Fruit fly (Drosophila melanogaster) whole organism, prepupa: ENCODE measurements around the gene CG43673.

Experiments
- Blimp-1 ChIP-seq: fragments of 200-800 bp; sonication (Bioruptor generic); optimal IDR thresholded peaks from 3 replicates; lab custom pipeline; 2017; ENCODE audit warnings: missing biosample characterization, missing genetic modification characterization, mild to moderate bottlenecking, moderate library complexity, missing genetic modification reagents
- CG10631 ChIP-seq: fragments of 200-800 bp; sonication (Bioruptor generic); optimal IDR thresholded peaks from 2 replicates; lab custom pipeline; 2016; ENCODE audit warnings: missing biosample characterization, missing genetic modification characterization
- CG10669 ChIP-seq: fragments of 200-800 bp; sonication (Bioruptor generic); optimal IDR thresholded peaks from 3 replicates; lab custom pipeline; 2018; ENCODE audit warnings: missing biosample characterization, mild to moderate bottlenecking, missing genetic modification characterization, moderate library complexity
- CG11294 ChIP-seq: fragments of 200-800 bp; sonication (Bioruptor generic); IDR thresholded peaks from 2 replicates; pipeline ENCODE4 v1.3.6; 2022; ENCODE audit warnings: missing biosample characterization, missing genetic modification characterization
- CG11902 ChIP-seq: fragments of 200-800 bp; sonication (Bioruptor generic); optimal IDR thresholded peaks from 3 replicates; lab custom pipeline; 2016; ENCODE audit warnings: missing biosample characterization, missing genetic modification characterization
- CG1621 ChIP-seq: fragments of 200-800 bp; sonication (Bioruptor generic); optimal IDR thresholded peaks from 3 replicates; lab custom pipeline; 2018; ENCODE audit warnings: missing biosample characterization, mild to moderate bottlenecking, missing genetic modification characterization
- CG16779 ChIP-seq: fragments of 200-800 bp; sonication (Bioruptor generic); optimal IDR thresholded peaks from 3 replicates; lab custom pipeline; 2017; ENCODE audit warnings: missing biosample characterization, mild to moderate bottlenecking, missing genetic modification characterization
- CG3032 ChIP-seq: fragments of 200-800 bp; optimal IDR thresholded peaks from 2 replicates; lab custom pipeline; 2019; ENCODE audit warnings: missing biosample characterization, mild to moderate bottlenecking, missing genetic modification characterization, moderate library complexity
- CG31627 ChIP-seq: fragments of 200-800 bp; sonication (Bioruptor generic); optimal IDR thresholded peaks from 3 replicates; lab custom pipeline; 2016; ENCODE audit warnings: missing biosample characterization, missing genetic modification characterization
- CG32006 ChIP-seq: fragments of 200-800 bp; sonication (Bioruptor generic); optimal IDR thresholded peaks from 3 replicates; lab custom pipeline; 2017; ENCODE audit warnings: missing biosample characterization, mild to moderate bottlenecking, missing genetic modification characterization
- CG34406 ChIP-seq: fragments of 200-800 bp; sonication (Bioruptor generic); optimal IDR thresholded peaks from 3 replicates; lab custom pipeline; 2016; ENCODE audit warnings: missing biosample characterization, missing genetic modification characterization
- CG3919 ChIP-seq: fragments of 200-800 bp; sonication (Bioruptor generic); optimal IDR thresholded peaks from 3 replicates; lab custom pipeline; 2016; ENCODE audit warnings: missing biosample characterization, missing genetic modification characterization
- CG4318 ChIP-seq: fragments of 200-800 bp; sonication (Bioruptor generic); optimal IDR thresholded peaks from 3 replicates; lab custom pipeline; 2017; ENCODE audit warnings: missing biosample characterization, mild to moderate bottlenecking, missing genetic modification characterization
- CG6163 ChIP-seq: fragments of 200-800 bp; sonication (Bioruptor generic); IDR thresholded peaks from 3 replicates; pipeline ENCODE4 v1.3.6; 2022; ENCODE audit warnings: missing biosample characterization, missing genetic modification characterization
- CG6792 ChIP-seq: fragments of 200-800 bp; sonication (Bioruptor generic); optimal IDR thresholded peaks from 3 replicates; lab custom pipeline; 2016; ENCODE audit warnings: missing biosample characterization, missing genetic modification characterization
- CG6808 ChIP-seq: fragments of 200-800 bp; sonication (Bioruptor generic); optimal IDR thresholded peaks from 3 replicates; lab custom pipeline; 2017; ENCODE audit warnings: missing biosample characterization, missing genetic modification characterization, mild to moderate bottlenecking, moderate library complexity, missing genetic modification reagents
- CG6854 ChIP-seq: fragments of 200-800 bp; sonication (Bioruptor generic); optimal IDR thresholded peaks from 2 replicates; lab custom pipeline; 2017; ENCODE audit warnings: missing biosample characterization, mild to moderate bottlenecking, missing genetic modification characterization
- CG7368 ChIP-seq: fragments of 200-800 bp; sonication (Bioruptor generic); optimal IDR thresholded peaks from 3 replicates; lab custom pipeline; 2016; ENCODE audit warnings: missing biosample characterization, missing genetic modification characterization
- CG8119 ChIP-seq: fragments of 200-800 bp; sonication (Bioruptor generic); IDR thresholded peaks from 3 replicates; pipeline ENCODE4 v1.3.6; 2022; ENCODE audit warnings: missing biosample characterization, missing genetic modification characterization
- CG8319 ChIP-seq: fragments of 200-800 bp; sonication (Bioruptor generic); optimal IDR thresholded peaks from 3 replicates; lab custom pipeline; 2016; ENCODE audit warnings: missing biosample characterization, missing genetic modification characterization
- CG9139 ChIP-seq: fragments of 200-800 bp; sonication (Bioruptor generic); optimal IDR thresholded peaks from 3 replicates; lab custom pipeline; 2017; ENCODE audit warnings: missing biosample characterization, mild to moderate bottlenecking, missing genetic modification characterization
- Eip75B ChIP-seq: fragments of 200-800 bp; sonication (Bioruptor generic); optimal IDR thresholded peaks from 3 replicates; lab custom pipeline; 2016; ENCODE audit warnings: missing biosample characterization, missing genetic modification characterization
- Eip78C ChIP-seq: fragments of 200-800 bp; sonication (Bioruptor generic); peaks from one replicate; lab custom pipeline; 2016; ENCODE audit warnings: missing biosample characterization, missing genetic modification characterization
- Ets21C ChIP-seq: fragments of 200-800 bp; sonication (Bioruptor generic); optimal IDR thresholded peaks from 3 replicates; lab custom pipeline; 2016; ENCODE audit warnings: missing biosample characterization, missing genetic modification characterization
- Gug ChIP-seq: fragments of 200-800 bp; sonication (Bioruptor generic); IDR thresholded peaks from 2 replicates; pipeline ENCODE4 v1.3.6; 2022; ENCODE audit warnings: missing biosample characterization, missing genetic modification characterization
- Met ChIP-seq: fragments of 200-800 bp; sonication (Bioruptor generic); optimal IDR thresholded peaks from 3 replicates; lab custom pipeline; 2016; ENCODE audit warnings: missing biosample characterization, missing genetic modification characterization
- OdsH ChIP-seq: fragments of 200-800 bp; sonication (Bioruptor generic); optimal IDR thresholded peaks from 3 replicates; lab custom pipeline; 2016; ENCODE audit warnings: missing biosample characterization, missing genetic modification characterization
- Smox ChIP-seq: fragments of 200-800 bp; sonication (Bioruptor generic); optimal IDR thresholded peaks from 3 replicates; lab custom pipeline; 2016; ENCODE audit warnings: missing biosample characterization, missing genetic modification characterization
- Sox102F ChIP-seq: fragments of 200-800 bp; sonication (Bioruptor generic); optimal IDR thresholded peaks from 2 replicates; lab custom pipeline; 2016; ENCODE audit warnings: missing biosample characterization, mild to moderate bottlenecking, missing genetic modification characterization
- Sox14 ChIP-seq: fragments of 200-800 bp; sonication (Bioruptor generic); optimal IDR thresholded peaks from 3 replicates; lab custom pipeline; 2016; ENCODE audit warnings: missing biosample characterization, missing genetic modification characterization
- Sox15 ChIP-seq: fragments of 200-800 bp; sonication (Bioruptor generic); optimal IDR thresholded peaks from 3 replicates; lab custom pipeline; 2016; ENCODE audit warnings: missing biosample characterization, missing genetic modification characterization
- achi ChIP-seq: fragments of 200-800 bp; sonication (Bioruptor generic); optimal IDR thresholded peaks from 3 replicates; lab custom pipeline; 2016; ENCODE audit warnings: missing biosample characterization, missing genetic modification characterization
- acj6 ChIP-seq: fragments of 200-800 bp; sonication (Bioruptor generic); optimal IDR thresholded peaks from 3 replicates; lab custom pipeline; 2016; ENCODE audit warnings: missing biosample characterization, missing genetic modification characterization
- cyc ChIP-seq: fragments of 200-800 bp; sonication (Bioruptor generic); optimal IDR thresholded peaks from 3 replicates; lab custom pipeline; 2016; ENCODE audit warnings: missing biosample characterization, missing genetic modification characterization
- dsx ChIP-seq: fragments of 200-800 bp; optimal IDR thresholded peaks from 3 replicates; lab custom pipeline; 2019; ENCODE audit warnings: missing biosample characterization, mild to moderate bottlenecking, missing genetic modification characterization, moderate library complexity; ENCODE audit not compliant: poor library complexity, severe bottlenecking
- eg ChIP-seq: fragments of 200-800 bp; sonication (Bioruptor generic); IDR thresholded peaks from 3 replicates; pipeline ENCODE4 v1.3.6; 2022; ENCODE audit warnings: missing biosample characterization, missing genetic modification characterization
- esn ChIP-seq: fragments of 200-800 bp; sonication (Bioruptor generic); optimal IDR thresholded peaks from 2 replicates; lab custom pipeline; 2016; ENCODE audit warnings: missing biosample characterization, mild to moderate bottlenecking, missing genetic modification characterization, moderate library complexity
- fd85E ChIP-seq: fragments of 200-800 bp; sonication (Bioruptor generic); optimal IDR thresholded peaks from 3 replicates; lab custom pipeline; 2016; ENCODE audit warnings: missing biosample characterization, missing genetic modification characterization
- fkh ChIP-seq: fragments of 200-800 bp; sonication (Bioruptor generic); optimal IDR thresholded peaks from 3 replicates; lab custom pipeline; 2017; ENCODE audit warnings: missing biosample characterization, mild to moderate bottlenecking, missing genetic modification characterization, moderate library complexity
- lz ChIP-seq: fragments of 200-800 bp; sonication (Bioruptor generic); optimal IDR thresholded peaks from 3 replicates; lab custom pipeline; 2016; ENCODE audit warnings: missing biosample characterization, missing genetic modification characterization
- net ChIP-seq: fragments of 200-800 bp; sonication (Bioruptor generic); optimal IDR thresholded peaks from 3 replicates; lab custom pipeline; 2016; ENCODE audit warnings: missing biosample characterization, missing genetic modification characterization
- salr ChIP-seq, 2 experiments: fragments of 200-800 bp; sonication (Bioruptor generic); optimal IDR thresholded peaks; 3 replicates each; lab custom pipeline; 2016 to 2018; ENCODE audit warnings: missing biosample characterization in 2 of 2, missing genetic modification characterization in 2 of 2, mild to moderate bottlenecking in 1 of 2
- ss ChIP-seq, 2 experiments: fragments of 200-800 bp; sonication (Bioruptor generic); optimal IDR thresholded peaks; 2 replicates in 1 of 2; 3 replicates in 1 of 2; lab custom pipeline; 2017 to 2018; ENCODE audit warnings: mild to moderate bottlenecking in 2 of 2, missing biosample characterization in 2 of 2, missing genetic modification characterization in 2 of 2, moderate library complexity in 1 of 2
- svp ChIP-seq: fragments of 200-800 bp; sonication (Bioruptor generic); peaks from one replicate; lab custom pipeline; 2016; ENCODE audit warnings: missing biosample characterization, missing genetic modification characterization
- topi ChIP-seq: fragments of 200-800 bp; sonication (Bioruptor generic); optimal IDR thresholded peaks from 3 replicates; lab custom pipeline; 2016; ENCODE audit warnings: missing biosample characterization, missing genetic modification characterization
- vri ChIP-seq: fragments of 200-800 bp; sonication (Bioruptor generic); optimal IDR thresholded peaks from 3 replicates; lab custom pipeline; 2016; ENCODE audit warnings: missing biosample characterization, mild to moderate bottlenecking, missing genetic modification characterization

Gene CG43673

DNA sequence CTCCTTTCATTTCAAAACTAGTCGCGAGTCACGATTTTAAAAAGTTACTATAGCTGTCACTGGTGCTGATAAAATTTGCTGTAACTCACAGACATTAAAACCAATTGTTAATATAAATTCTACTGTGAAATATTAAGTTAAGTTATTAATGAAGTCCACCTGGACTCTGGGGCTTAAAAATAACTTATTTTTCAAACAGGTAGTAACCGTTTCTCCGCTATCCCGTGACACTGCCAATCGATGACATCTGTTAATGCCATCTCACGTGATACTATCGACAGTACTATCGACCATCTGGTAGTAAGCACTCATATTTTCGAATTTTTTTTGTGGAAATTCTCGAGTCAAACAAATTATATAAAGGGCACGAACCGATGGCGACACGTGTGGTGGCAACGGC lies 45.0 kb upstream of the CG43673 start, which contains the start of the genes CG12379 and MagR (continued):
- no peak for TF ChIP-seq fkh (GFP tag; lab: Kevin White, UChicago)
- TF ChIP-seq Gug (GFP tag; lab: Robert Waterston, UW): peak; percentile 58
- TF ChIP-seq Eip75B: no peak
- no peak for TF ChIP-seq CG10669
- TF ChIP-seq CG32006 (GFP tag; lab: Kevin White, UChicago): peak; percentile 29
- peak; percentile 69 for TF ChIP-seq CG31627 (GFP tag; lab: Kevin White, UChicago)
- TF ChIP-seq CG16779 (tag; lab: Kevin White, UChicago): no peak

DNA sequence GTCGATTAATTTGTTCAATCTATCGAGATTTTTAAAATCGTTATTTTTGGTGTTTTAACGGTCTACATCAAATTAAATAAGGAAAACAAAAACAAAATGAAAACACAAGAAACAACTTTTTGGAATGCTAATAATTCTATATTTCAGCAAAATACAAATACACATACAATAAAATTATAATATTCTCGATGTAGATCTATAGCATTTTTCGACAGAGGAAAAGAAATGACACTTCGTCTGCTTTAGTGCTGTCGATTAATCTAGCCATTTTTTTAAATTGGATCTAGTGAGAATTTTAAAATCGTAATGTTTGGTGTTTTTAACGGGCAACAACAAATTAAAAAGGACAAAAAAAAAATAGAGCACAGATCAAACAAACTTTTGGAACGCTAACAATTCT lies 41.8 kb upstream of the CG43673 start, which contains the start of gene Arp6:
Arp6 (minus strand) TSS at position 11 of the 400 bp plus-strand sequence.
- TF ChIP-seq Eip78C (peak; percentile 2), Sox15 (no peak)

DNA sequence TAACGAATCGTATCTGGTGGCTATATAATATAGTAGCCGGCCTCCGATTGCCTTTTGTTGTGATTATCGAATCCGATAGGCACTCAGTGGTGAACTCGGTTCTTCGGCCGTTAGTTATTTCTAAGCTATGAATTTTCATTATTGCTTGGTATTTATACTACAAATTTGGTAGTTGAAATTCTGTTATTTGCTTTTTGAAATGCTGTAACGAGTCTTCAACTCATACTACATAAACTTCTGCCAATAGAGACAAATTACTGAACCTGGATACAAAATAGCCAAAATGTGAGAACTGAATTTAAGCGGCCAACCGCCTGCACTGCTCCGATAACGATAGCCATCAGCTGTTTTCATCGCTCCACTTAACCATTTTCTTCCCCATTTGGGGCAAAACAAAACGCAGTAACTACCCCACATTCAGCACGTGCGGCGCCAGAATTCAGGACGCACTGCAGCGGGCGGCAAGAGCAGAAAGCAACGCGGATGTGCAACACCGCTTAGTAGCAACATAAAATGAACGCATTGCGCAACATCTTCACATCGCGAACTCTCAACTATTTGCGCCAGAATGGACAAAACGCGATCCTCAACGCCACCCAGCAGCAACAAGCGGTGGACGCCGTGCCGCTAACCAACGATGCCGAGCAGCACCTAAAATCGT lies 39.9 kb upstream of the CG43673 start, which contains the start of the genes CG11679 and CG8206:
CG11679 (minus strand) TSS at position 65 of the 661 bp plus-strand sequence.
CG8206 (plus strand) TSS at position 341 of the 661 bp plus-strand sequence.
- peak; percentile 39 for TF ChIP-seq CG32006 (GFP tag; lab: Kevin White, UChicago)
- peak; percentile 65 for TF ChIP-seq svp (GFP tag; lab: Kevin White, UChicago)
- TF ChIP-seq acj6: peak; percentile 33
- no peak for TF ChIP-seq Sox102F (GFP tag; lab: Kevin White, UChicago)
- TF ChIP-seq topi (GFP tag; lab: Kevin White, UChicago): peak; percentile 55
- TF ChIP-seq OdsH (GFP tag; lab: Kevin White, UChicago): peak; percentile 48
- peak; percentile 5 for TF ChIP-seq CG6792
- peak; percentile 51 for TF ChIP-seq cyc (GFP tag; lab: Kevin White, UChicago)
- peak; percentile 22; the same call in 1 of the 2 replicates for TF ChIP-seq CG11294 (GFP tag; lab: Robert Waterston, UW)
- peak; percentile 16 for TF ChIP-seq Smox (GFP tag; lab: Kevin White, UChicago)
- TF ChIP-seq CG10669: no peak
- TF ChIP-seq CG1621 (tag; lab: Kevin White, UChicago): no peak
- no peak for TF ChIP-seq dsx (GFP tag; lab: Kevin White, UChicago)
- TF ChIP-seq Blimp-1 (GFP tag; lab: Kevin White, UChicago): no peak
- TF ChIP-seq Ets21C (GFP tag; lab: Kevin White, UChicago): peak; percentile 39
- no peak for TF ChIP-seq ss (GFP tag; optimal IDR thresholded peaks at IDR 0.05; lab: Kevin White, UChicago)
- TF ChIP-seq CG31627 (GFP tag; lab: Kevin White, UChicago): peak; percentile 50
- no peak for TF ChIP-seq CG34406 (GFP tag; lab: Kevin White, UChicago)
- TF ChIP-seq CG4318: no peak
- TF ChIP-seq CG9139 (GFP tag; lab: Kevin White, UChicago): no peak
- peak; percentile 50 for TF ChIP-seq lz
- TF ChIP-seq CG11902 (GFP tag; lab: Kevin White, UChicago): no peak
- TF ChIP-seq CG6854 (GFP tag; lab: Kevin White, UChicago): no peak
- TF ChIP-seq CG10631: peak; percentile 26
- TF ChIP-seq CG8319 (GFP tag; lab: Kevin White, UChicago): no peak
- TF ChIP-seq CG3032 (tag; lab: Kevin White, UChicago): peak; percentile 50
- no peak for TF ChIP-seq fd85E
- peak; percentile 45 for TF ChIP-seq Eip75B
- TF ChIP-seq Sox14 (GFP tag; lab: Kevin White, UChicago): peak; percentile 57
- TF ChIP-seq fkh (GFP tag; lab: Kevin White, UChicago): no peak
- TF ChIP-seq net (GFP tag; lab: Kevin White, UChicago): no peak
- TF ChIP-seq vri: peak; percentile 49
- no peak for TF ChIP-seq CG7368 (GFP tag; lab: Kevin White, UChicago)
- TF ChIP-seq salr (GFP tag; optimal IDR thresholded peaks at IDR 0.05; lab: Kevin White, UChicago): no peak
- TF ChIP-seq Eip78C: peak; percentile 79
- peak; percentile 36 for TF ChIP-seq Met (GFP tag; lab: Kevin White, UChicago)
- TF ChIP-seq Gug (GFP tag; lab: Robert Waterston, UW): no peak
- peak; percentile 30 for TF ChIP-seq achi
- peak; percentile 34; the same call in 1 of the 3 replicates for TF ChIP-seq eg (GFP tag; lab: Robert Waterston, UW)
- TF ChIP-seq CG16779 (tag; lab: Kevin White, UChicago): no peak
- 0 out of 3 replicates have a peak, but pooled peaks have one; percentile 20 for TF ChIP-seq CG6163 (GFP tag; lab: Robert Waterston, UW)
- no peak for TF ChIP-seq CG8119 (GFP tag; lab: Robert Waterston, UW)
- TF ChIP-seq CG6808: no peak
- peak; percentile 50 for TF ChIP-seq esn
- peak; percentile 12 for TF ChIP-seq CG3919 (GFP tag; lab: Kevin White, UChicago)
